Fruit fly (Drosophila melanogaster) whole organism, prepupa: ENCODE results near the gene CG12010.

Experiments used
- CG16779 ChIP-seq: fragments of 200-800 bp; sonication (Bioruptor generic); optimal IDR thresholded peaks from 3 replicates; lab custom pipeline; 2017; ENCODE audit warnings: missing biosample characterization, mild to moderate bottlenecking, missing genetic modification characterization
- CG3032 ChIP-seq: fragments of 200-800 bp; optimal IDR thresholded peaks from 2 replicates; lab custom pipeline; 2019; ENCODE audit warnings: missing biosample characterization, mild to moderate bottlenecking, missing genetic modification characterization, moderate library complexity
- CG32006 ChIP-seq: fragments of 200-800 bp; sonication (Bioruptor generic); optimal IDR thresholded peaks from 3 replicates; lab custom pipeline; 2017; ENCODE audit warnings: missing biosample characterization, mild to moderate bottlenecking, missing genetic modification characterization
- CG6163 ChIP-seq: fragments of 200-800 bp; sonication (Bioruptor generic); IDR thresholded peaks from 3 replicates; pipeline ENCODE4 v1.3.6; 2022; ENCODE audit warnings: missing biosample characterization, missing genetic modification characterization
- CG6808 ChIP-seq: fragments of 200-800 bp; sonication (Bioruptor generic); optimal IDR thresholded peaks from 3 replicates; lab custom pipeline; 2017; ENCODE audit warnings: missing biosample characterization, missing genetic modification characterization, mild to moderate bottlenecking, moderate library complexity, missing genetic modification reagents
- CG9139 ChIP-seq: fragments of 200-800 bp; sonication (Bioruptor generic); optimal IDR thresholded peaks from 3 replicates; lab custom pipeline; 2017; ENCODE audit warnings: missing biosample characterization, mild to moderate bottlenecking, missing genetic modification characterization
- Gug ChIP-seq: fragments of 200-800 bp; sonication (Bioruptor generic); IDR thresholded peaks from 2 replicates; pipeline ENCODE4 v1.3.6; 2022; ENCODE audit warnings: missing biosample characterization, missing genetic modification characterization
- Lpt ChIP-seq: fragments of 200-800 bp; sonication (Bioruptor generic); optimal IDR thresholded peaks from 3 replicates; lab custom pipeline; 2016; ENCODE audit warnings: missing biosample characterization, missing genetic modification characterization
- Sox102F ChIP-seq: fragments of 200-800 bp; sonication (Bioruptor generic); optimal IDR thresholded peaks from 2 replicates; lab custom pipeline; 2016; ENCODE audit warnings: missing biosample characterization, mild to moderate bottlenecking, missing genetic modification characterization
- Sox15 ChIP-seq: fragments of 200-800 bp; sonication (Bioruptor generic); optimal IDR thresholded peaks from 3 replicates; lab custom pipeline; 2016; ENCODE audit warnings: missing biosample characterization, missing genetic modification characterization
- dsx ChIP-seq: fragments of 200-800 bp; optimal IDR thresholded peaks from 3 replicates; lab custom pipeline; 2019; ENCODE audit warnings: missing biosample characterization, mild to moderate bottlenecking, missing genetic modification characterization, moderate library complexity; ENCODE audit not compliant: poor library complexity, severe bottlenecking
- fd85E ChIP-seq: fragments of 200-800 bp; sonication (Bioruptor generic); optimal IDR thresholded peaks from 3 replicates; lab custom pipeline; 2016; ENCODE audit warnings: missing biosample characterization, missing genetic modification characterization
- fkh ChIP-seq: fragments of 200-800 bp; sonication (Bioruptor generic); optimal IDR thresholded peaks from 3 replicates; lab custom pipeline; 2017; ENCODE audit warnings: missing biosample characterization, mild to moderate bottlenecking, missing genetic modification characterization, moderate library complexity

DNA sequence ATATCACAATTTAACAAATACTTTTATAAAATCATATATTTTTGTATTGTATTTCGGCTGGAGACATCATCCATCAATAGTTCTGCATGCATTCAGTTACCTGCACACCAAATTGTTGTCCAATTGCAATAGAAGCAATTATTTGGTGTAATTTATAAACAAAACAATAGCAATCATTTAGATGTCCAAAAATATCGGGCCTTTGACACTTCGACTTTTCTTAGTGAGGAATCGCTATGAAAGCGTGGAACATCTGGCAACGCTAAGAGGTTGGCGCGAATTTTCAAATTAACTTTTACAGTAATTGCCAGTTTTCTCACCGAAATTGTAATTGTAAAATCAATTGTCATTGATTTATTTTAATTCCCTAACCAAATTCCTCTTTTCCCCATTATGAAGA lies 39.3 kb upstream of the CG12010 start, which contains the start of gene CG14969:
- TF ChIP-seq Gug, result no peak
- TF ChIP-seq CG3032 (tag; lab: Kevin White, UChicago), result no peak
- no peak for TF ChIP-seq Lpt (GFP tag; lab: Kevin White, UChicago)
- no peak for TF ChIP-seq Sox102F (GFP tag; lab: Kevin White, UChicago)
- TF ChIP-seq Sox15 (GFP tag; lab: Kevin White, UChicago), result no peak
- TF ChIP-seq CG9139 (GFP tag; lab: Kevin White, UChicago), result no peak
- no peak for TF ChIP-seq CG16779 (tag; lab: Kevin White, UChicago)
- TF ChIP-seq fd85E, result no peak
- TF ChIP-seq CG6163, result no peak
- no peak for TF ChIP-seq fkh (GFP tag; lab: Kevin White, UChicago)
- TF ChIP-seq dsx (GFP tag; lab: Kevin White, UChicago), result no peak
- TF ChIP-seq CG32006 (GFP tag; lab: Kevin White, UChicago), result no peak
- no peak for TF ChIP-seq CG6808
